Fruit fly (Drosophila melanogaster): Measurements from ENCODE around the gene Krn.

Krn gene

DNA sequence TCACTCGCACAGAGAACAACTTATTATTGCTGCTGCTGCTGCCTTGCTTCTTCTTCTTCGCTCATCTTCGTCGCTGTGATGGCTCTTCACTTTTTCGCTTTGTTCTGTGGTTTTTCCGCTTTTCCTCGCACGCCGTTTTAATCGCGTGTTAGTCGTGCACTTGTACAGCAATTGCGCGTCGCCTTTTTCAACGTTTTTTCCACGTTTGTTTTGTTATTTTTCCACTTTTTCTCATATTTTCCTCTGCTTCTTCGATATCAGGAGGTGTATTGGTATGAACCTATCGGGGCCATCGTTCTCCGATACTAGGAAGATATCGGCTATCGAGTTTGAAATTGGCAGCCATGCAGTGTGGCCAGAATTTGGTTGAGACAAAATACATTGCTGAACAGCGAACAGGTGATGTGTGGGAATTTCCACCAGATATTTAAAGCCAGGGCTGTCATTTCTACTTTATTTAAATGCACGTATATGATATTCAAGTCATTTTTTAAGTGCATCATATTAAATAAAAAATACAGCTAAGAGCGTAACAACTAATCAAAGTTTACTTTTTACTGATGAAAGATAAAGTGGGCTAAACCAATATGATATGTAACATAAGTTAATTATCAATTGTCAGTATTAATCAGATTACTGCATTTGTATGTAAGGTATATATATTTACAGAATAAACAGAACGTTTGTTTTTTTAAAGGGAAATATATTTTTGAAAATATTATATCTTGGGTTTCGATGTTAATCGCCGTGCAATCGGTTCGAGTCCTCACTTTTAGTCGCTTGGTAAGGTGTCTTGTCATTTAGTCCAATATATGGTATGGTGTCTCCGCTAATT lies 15.1 kb upstream of the Krn start, which contains the start of gene Crtc:
Gene Crtc, minus strand, starts transcription at position 290 of the 835 bp plus-strand sequence.
- TF ChIP-seq Hr38 (GFP tag; optimal IDR thresholded peaks at IDR 0.05), result no peak
- TF ChIP-seq Ets96B (tag; optimal IDR thresholded peaks at IDR 0.05), result no peak
- TF ChIP-seq CG6276 (GFP tag; optimal IDR thresholded peaks at IDR 0.05), result no peak
- TF ChIP-seq CG15336 (GFP tag; IDR thresholded peaks at IDR 0.05), result no peak
- no peak for TF ChIP-seq CG31627 (GFP tag; optimal IDR thresholded peaks at IDR 0.05)
- TF ChIP-seq Met (GFP tag; optimal IDR thresholded peaks at IDR 0.05), result no peak
- TF ChIP-seq CG6808 (GFP tag; optimal IDR thresholded peaks at IDR 0.05), result no peak
- no peak for TF ChIP-seq CG34406 (GFP tag; optimal IDR thresholded peaks at IDR 0.05)
- no peak for TF ChIP-seq fd59A (GFP tag; optimal IDR thresholded peaks at IDR 0.05)
- TF ChIP-seq CG6854 (GFP tag; optimal IDR thresholded peaks at IDR 0.05), result peak; percentile 42
- peak; percentile 22 for TF ChIP-seq Smox (GFP tag; optimal IDR thresholded peaks at IDR 0.05)
- TF ChIP-seq acj6 (GFP tag; optimal IDR thresholded peaks at IDR 0.05), result no peak
- peak; percentile 21 for TF ChIP-seq cyc (GFP tag; optimal IDR thresholded peaks at IDR 0.05)
- TF ChIP-seq Eip75B (GFP tag; optimal IDR thresholded peaks at IDR 0.05), result no peak
- TF ChIP-seq svp (GFP tag), result peak; percentile 59
- no peak for TF ChIP-seq Sox15 (GFP tag; optimal IDR thresholded peaks at IDR 0.05)
- peak; percentile 16 for TF ChIP-seq CG10631 (GFP tag; optimal IDR thresholded peaks at IDR 0.05)
- TF ChIP-seq fd85E (GFP tag; optimal IDR thresholded peaks at IDR 0.05), result peak; percentile 3
- TF ChIP-seq Lpt (GFP tag; optimal IDR thresholded peaks at IDR 0.05), result no peak
- no peak for TF ChIP-seq dac (GFP tag; optimal IDR thresholded peaks at IDR 0.05)
- no peak for TF ChIP-seq topi (GFP tag; optimal IDR thresholded peaks at IDR 0.05)
- no peak for TF ChIP-seq achi (GFP tag; optimal IDR thresholded peaks at IDR 0.05)
- TF ChIP-seq CG4318 (GFP tag; optimal IDR thresholded peaks at IDR 0.05), result no peak
- no peak for TF ChIP-seq CG8319 (GFP tag; optimal IDR thresholded peaks at IDR 0.05)
- TF ChIP-seq CG9139 (GFP tag; optimal IDR thresholded peaks at IDR 0.05), result peak; percentile 12
- TF ChIP-seq CG6792 (GFP tag; optimal IDR thresholded peaks at IDR 0.05), result no peak
- TF ChIP-seq CG3032 (tag; optimal IDR thresholded peaks at IDR 0.05), result peak; percentile 32
- no peak for TF ChIP-seq CG10669 (GFP tag; optimal IDR thresholded peaks at IDR 0.05)
- TF ChIP-seq ss (GFP tag; optimal IDR thresholded peaks at IDR 0.05), result peak in 1 of 2 experiments; percentile 34
- no peak for TF ChIP-seq CG1621 (tag; optimal IDR thresholded peaks at IDR 0.05)
- no peak for TF ChIP-seq CG11294 (GFP tag; IDR thresholded peaks at IDR 0.05)
- no peak for TF ChIP-seq spab (GFP tag; optimal IDR thresholded peaks at IDR 0.05)
- no peak for TF ChIP-seq Sox102F (GFP tag; optimal IDR thresholded peaks at IDR 0.05)
- no peak for TF ChIP-seq CG11762 (GFP tag; optimal IDR thresholded peaks at IDR 0.05; ENCODE audit: insufficient read depth)
- TF ChIP-seq pdm3 (GFP tag; optimal IDR thresholded peaks at IDR 0.05), result peak; percentile 16
- TF ChIP-seq fkh (GFP tag; optimal IDR thresholded peaks at IDR 0.05), result no peak
- TF ChIP-seq Hr39 (GFP tag; optimal IDR thresholded peaks at IDR 0.05), result peak; percentile 3
- no peak for TF ChIP-seq OdsH (GFP tag; optimal IDR thresholded peaks at IDR 0.05)
- no peak for TF ChIP-seq esn (GFP tag; optimal IDR thresholded peaks at IDR 0.05)
- TF ChIP-seq Eip78C (GFP tag), result peak; percentile 53
- no peak for TF ChIP-seq CG8119 (GFP tag; IDR thresholded peaks at IDR 0.05)
- no peak for TF ChIP-seq Blimp-1 (GFP tag; optimal IDR thresholded peaks at IDR 0.05)
- TF ChIP-seq CG8632 (GFP tag; optimal IDR thresholded peaks at IDR 0.05), result no peak
- no peak for TF ChIP-seq lz (GFP tag; optimal IDR thresholded peaks at IDR 0.05)
- TF ChIP-seq dsx (GFP tag; optimal IDR thresholded peaks at IDR 0.05; ENCODE audit: poor library complexity, severe bottlenecking), result no peak
- TF ChIP-seq CG16779 (tag; optimal IDR thresholded peaks at IDR 0.05), result peak; percentile 51
- no peak for TF ChIP-seq CG11902 (GFP tag; optimal IDR thresholded peaks at IDR 0.05)
- no peak for TF ChIP-seq Ets21C (GFP tag; optimal IDR thresholded peaks at IDR 0.05)
- peak; percentile 57; the same call in 1 of the 3 replicates for TF ChIP-seq CG6163 (GFP tag; IDR thresholded peaks at IDR 0.05)
- no peak for TF ChIP-seq CG7368 (GFP tag; optimal IDR thresholded peaks at IDR 0.05)
- TF ChIP-seq Sox14 (GFP tag; optimal IDR thresholded peaks at IDR 0.05), result no peak
